Fruit fly (Drosophila melanogaster): ENCODE data around the gene CG13082.

The CG13082 gene

DNA sequence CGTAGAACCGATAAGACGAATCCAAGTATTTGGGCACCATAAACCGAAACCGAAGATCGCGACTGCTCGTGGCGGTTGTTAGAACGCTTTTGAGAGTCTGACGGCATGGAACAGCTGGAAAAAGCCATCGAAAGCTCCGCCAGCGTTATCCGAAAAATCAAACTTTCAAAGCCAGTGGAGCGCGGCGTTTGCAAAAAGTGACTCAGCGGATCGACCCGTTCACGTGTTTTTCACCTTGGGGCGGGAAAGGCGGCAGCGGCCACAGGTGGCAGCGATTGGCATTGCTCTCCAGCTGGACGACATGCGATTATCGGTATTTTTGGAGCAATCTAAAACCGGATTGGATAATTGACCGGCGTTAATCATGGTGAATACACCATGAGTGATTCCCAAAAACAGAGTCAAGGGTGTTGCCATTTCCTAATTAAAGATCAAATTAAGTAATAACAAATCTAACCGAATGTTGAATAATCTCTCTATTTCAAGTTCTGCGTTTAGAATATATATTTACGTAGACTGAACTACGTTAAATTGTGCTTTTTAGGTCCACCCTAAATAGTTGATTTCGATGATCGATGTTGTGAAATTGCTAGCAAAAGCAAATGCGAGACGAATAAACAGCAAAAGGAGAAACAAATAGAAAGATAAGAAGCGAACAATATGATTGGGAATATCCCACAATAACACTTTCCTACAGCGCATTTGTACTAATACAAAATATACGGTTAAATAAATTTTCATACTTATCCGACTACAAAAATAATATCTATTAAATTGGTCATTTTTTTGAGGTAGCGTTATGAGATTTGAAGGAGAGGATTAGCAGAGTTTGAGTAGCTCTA, 8.9 kb downstream of the CG13082 start, which contains the start of gene CG10337 (continued):
- TF ChIP-seq onecut (GFP tag; IDR thresholded peaks at IDR 0.05) = no peak
- TF ChIP-seq Stat92E (GFP tag; optimal IDR thresholded peaks at IDR 0.05) = no peak
- TF ChIP-seq klu (GFP tag; IDR thresholded peaks at IDR 0.05) = no peak
- TF ChIP-seq insv (GFP tag; optimal IDR thresholded peaks at IDR 0.05) = peak in 1 of 2 experiments; percentile 11
- peak; percentile 30; the same call in 1 of the 2 replicates for TF ChIP-seq E2f2 (GFP tag; IDR thresholded peaks at IDR 0.05)
- TF ChIP-seq CG12391 (tag; optimal IDR thresholded peaks at IDR 0.05) = peak; percentile 54
- peak; percentile 69 for TF ChIP-seq CG15011 (GFP tag; optimal IDR thresholded peaks at IDR 0.05)
- TF ChIP-seq Lpt (GFP tag; optimal IDR thresholded peaks at IDR 0.05) = no peak
- no peak for TF ChIP-seq Max (GFP tag; optimal IDR thresholded peaks at IDR 0.05)
- no peak for TF ChIP-seq bowl (GFP tag; IDR thresholded peaks at IDR 0.05)
- TF ChIP-seq CG2875 (GFP tag; optimal IDR thresholded peaks at IDR 0.05) = peak; percentile 22
- TF ChIP-seq CG14965 (GFP tag; optimal IDR thresholded peaks at IDR 0.05; ENCODE audit: borderline replicate concordance) = no peak
- peak; percentile 31; the same call in 1 of the 2 replicates for TF ChIP-seq CG31224 (GFP tag; IDR thresholded peaks at IDR 0.05)
- TF ChIP-seq CG16779 (GFP tag; IDR thresholded peaks at IDR 0.05) = no peak
- TF ChIP-seq unc-4 (GFP tag; IDR thresholded peaks at IDR 0.05; ENCODE audit: partially characterized antibody) = no peak
- peak; percentile 68 for TF ChIP-seq CG13296 (GFP tag; optimal IDR thresholded peaks at IDR 0.05)
- no peak for TF ChIP-seq CG14860 (GFP tag; IDR thresholded peaks at IDR 0.05; ENCODE audit: partially characterized antibody)
- peak; percentile 7 for TF ChIP-seq Sry-δ (GFP tag; optimal IDR thresholded peaks at IDR 0.05)
- TF ChIP-seq Taf1 (GFP tag; IDR thresholded peaks at IDR 0.05) = no peak
- no peak for TF ChIP-seq CG4360 (GFP tag; IDR thresholded peaks at IDR 0.05)
- peak; percentile 42 for TF ChIP-seq mirr (GFP tag; optimal IDR thresholded peaks at IDR 0.05)
- TF ChIP-seq CG12659 (GFP tag; optimal IDR thresholded peaks at IDR 0.05) = peak; percentile 68
- no peak for TF ChIP-seq CG17912 (GFP tag; optimal IDR thresholded peaks at IDR 0.05)
- TF ChIP-seq CTCF (GFP tag; optimal IDR thresholded peaks at IDR 0.05) = no peak
- no peak for TF ChIP-seq Camta (GFP tag; optimal IDR thresholded peaks at IDR 0.05)
- peak; percentile 59 for TF ChIP-seq Fer3 (tag; optimal IDR thresholded peaks at IDR 0.05)
- TF ChIP-seq dpn (GFP tag; optimal IDR thresholded peaks at IDR 0.05) = peak; percentile 26 to 29
- no peak for TF ChIP-seq tin (GFP tag; optimal IDR thresholded peaks at IDR 0.05)
- no peak for TF ChIP-seq CG12236 (GFP tag; optimal IDR thresholded peaks at IDR 0.05)
- peak; percentile 16 for TF ChIP-seq Hsf (GFP tag; optimal IDR thresholded peaks at IDR 0.05)
- no peak for TF ChIP-seq Oaz (GFP tag; IDR thresholded peaks at IDR 0.05)
- TF ChIP-seq Fer1 (GFP tag; optimal IDR thresholded peaks at IDR 0.05) = peak; percentile 78
- no peak; the same call in 1 of the 2 replicates for TF ChIP-seq CG9215 (GFP tag; IDR thresholded peaks at IDR 0.05)
- TF ChIP-seq CG11696 (GFP tag; IDR thresholded peaks at IDR 0.05) = no peak
- TF ChIP-seq CG4730 (GFP tag; IDR thresholded peaks at IDR 0.05) = no peak
- 0 out of 2 replicates have a peak, but pooled peaks have one; percentile 11 for TF ChIP-seq ranshi (GFP tag; IDR thresholded peaks at IDR 0.05)
- peak; percentile 64 for TF ChIP-seq grau (tag; optimal IDR thresholded peaks at IDR 0.05)
- no peak for TF ChIP-seq wor (GFP tag; IDR thresholded peaks at IDR 0.05)
- no peak for TF ChIP-seq hb (GFP tag; IDR thresholded peaks at IDR 0.05; ENCODE audit: partially characterized antibody)
- no peak for TF ChIP-seq dati (GFP tag; IDR thresholded peaks at IDR 0.05)
- peak; percentile 86 for TF ChIP-seq psq (GFP tag; optimal IDR thresholded peaks at IDR 0.05)
- TF ChIP-seq caup (GFP tag; optimal IDR thresholded peaks at IDR 0.05; ENCODE audit: severe bottlenecking) = peak; percentile 53
- TF ChIP-seq Ets97D (GFP tag; optimal IDR thresholded peaks at IDR 0.05) = no peak
- TF ChIP-seq rib (GFP tag; IDR thresholded peaks at IDR 0.05) = peak; percentile 83
- TF ChIP-seq BtbVII (GFP tag; optimal IDR thresholded peaks at IDR 0.05) = peak; percentile 44
- peak; percentile 34 for TF ChIP-seq nerfin-1 (tag; optimal IDR thresholded peaks at IDR 0.05)
- no peak for TF ChIP-seq peb (GFP tag; IDR thresholded peaks at IDR 0.05)
- no peak for TF ChIP-seq CG5953 (GFP tag; IDR thresholded peaks at IDR 0.05)
